Fruit fly (Drosophila melanogaster): ENCODE measurements around the gene CG2202.

The CG2202 gene

dm6 chrX:10857376-10857775 is 8.8 kb downstream of the CG2202 start, which contains the start of the genes sofe and CG2186 (continued):
- TF ChIP-seq CoRest (tag; optimal IDR thresholded peaks at IDR 0.05) (peak; percentile 67), hkb (optimal IDR thresholded peaks at IDR 0.05) (no peak), hkb (GFP tag; IDR thresholded peaks at IDR 0.05) (0 out of 2 replicates have a peak, but pooled peaks have one; percentile 39), CG6791 (GFP tag; IDR thresholded peaks at IDR 0.05; ENCODE audit: partially characterized antibody) (peak; percentile 67), aop (GFP tag; IDR thresholded peaks at IDR 0.05) (no peak), Lhr (GFP tag; optimal IDR thresholded peaks at IDR 0.05) (peak; percentile 58), CG3065 (GFP tag; optimal IDR thresholded peaks at IDR 0.05) (no peak), pzg (GFP tag; optimal IDR thresholded peaks at IDR 0.05) (peak; percentile 81), CG18619 (GFP tag; optimal IDR thresholded peaks at IDR 0.05) (no peak), row (GFP tag; IDR thresholded peaks at IDR 0.05) (peak; percentile 71), Neu2 (GFP tag; optimal IDR thresholded peaks at IDR 0.05; ENCODE audit: borderline replicate concordance) (no peak), CG32772 (GFP tag; IDR thresholded peaks at IDR 0.05) (no peak), Lim3 (GFP tag; IDR thresholded peaks at IDR 0.05) (no peak), cwo (GFP tag; optimal IDR thresholded peaks at IDR 0.05) (no peak), Ets97D (GFP tag; optimal IDR thresholded peaks at IDR 0.05) (peak; percentile 79), CG3726 (GFP tag; IDR thresholded peaks at IDR 0.05) (no peak), bowl (GFP tag; IDR thresholded peaks at IDR 0.05) (no peak), CG34376 (GFP tag; optimal IDR thresholded peaks at IDR 0.05) (no peak), klu (GFP tag; IDR thresholded peaks at IDR 0.05) (no peak), CG18764 (GFP tag; optimal IDR thresholded peaks at IDR 0.05) (peak; percentile 33), ase (GFP tag; IDR thresholded peaks at IDR 0.05) (no peak), CG16813 (GFP tag; IDR thresholded peaks at IDR 0.05; ENCODE audit: partially characterized antibody) (peak; percentile 86), gsb-n (tag; optimal IDR thresholded peaks at IDR 0.05) (no peak), h (optimal IDR thresholded peaks at IDR 0.05) (no peak), tgo (GFP tag; IDR thresholded peaks at IDR 0.05) (0 out of 3 replicates have a peak, but pooled peaks have one; percentile 41), pum (GFP tag; optimal IDR thresholded peaks at IDR 0.05) (peak; percentile 58), CG17359 (tag; optimal IDR thresholded peaks at IDR 0.05) (peak; percentile 28), HmgD (GFP tag; optimal IDR thresholded peaks at IDR 0.05) (no peak), hth (optimal IDR thresholded peaks at IDR 0.05) (no peak), Dfd (GFP tag; optimal IDR thresholded peaks at IDR 0.05) (no peak), E2f1 (GFP tag; IDR thresholded peaks at IDR 0.05) (peak; percentile 23; the same call in 1 of the 2 replicates), CG11247 (GFP tag; IDR thresholded peaks at IDR 0.05) (no peak), CrebB (tag; optimal IDR thresholded peaks at IDR 0.05) (peak; percentile 39), Xbp1 (GFP tag; optimal IDR thresholded peaks at IDR 0.05) (peak; percentile 66), CG3995 (GFP tag; optimal IDR thresholded peaks at IDR 0.05) (peak; percentile 19), CG8089 (GFP tag; optimal IDR thresholded peaks at IDR 0.05) (peak; percentile 5), CG2712 (tag; optimal IDR thresholded peaks at IDR 0.05) (peak; percentile 63), CG12391 (tag; optimal IDR thresholded peaks at IDR 0.05) (peak; percentile 70), run (tag; optimal IDR thresholded peaks at IDR 0.05) (no peak), Mes4 (GFP tag; optimal IDR thresholded peaks at IDR 0.05) (peak; percentile 47), MESR4 (GFP tag; optimal IDR thresholded peaks at IDR 0.05) (no peak), HHEX (GFP tag; optimal IDR thresholded peaks at IDR 0.05) (no peak), Taf1 (GFP tag; IDR thresholded peaks at IDR 0.05) (no peak), CG7987 (GFP tag; optimal IDR thresholded peaks at IDR 0.05) (no peak), CG13287 (GFP tag; IDR thresholded peaks at IDR 0.05; ENCODE audit: partially characterized antibody) (peak; percentile 91), lbe (GFP tag; optimal IDR thresholded peaks at IDR 0.05) (no peak), Atf6 (GFP tag; IDR thresholded peaks at IDR 0.05) (peak; percentile 40; the same call in 1 of the 2 replicates), cg (GFP tag; optimal IDR thresholded peaks at IDR 0.05) (no peak), stwl (tag; optimal IDR thresholded peaks at IDR 0.05) (peak; percentile 77), Side (GFP tag; optimal IDR thresholded peaks at IDR 0.05) (peak; percentile 1), chinmo (GFP tag; IDR thresholded peaks at IDR 0.05; ENCODE audit: partially characterized antibody) (0 out of 4 replicates have a peak, but pooled peaks have one; percentile 50), CG9609 (GFP tag; optimal IDR thresholded peaks at IDR 0.05) (no peak)
